Worm (Caenorhabditis elegans) whole organism, mixed stage, embryonic: Measurements from ENCODE around the gene C36C9.11.

Source experiments
- M03D4.4 ChIP-seq: sonication (generic microtip); optimal IDR thresholded peaks from 2 replicates; lab custom pipeline; 2017; ENCODE audit warnings: mild to moderate bottlenecking, missing genetic modification characterization, missing compliant biosample characterization
- bed-3 ChIP-seq: fragments of 200-800 bp; sonication (Bioruptor generic); optimal IDR thresholded peaks from 3 replicates; lab custom pipeline; 2018; ENCODE audit warnings: mild to moderate bottlenecking, missing genetic modification characterization, moderate library complexity, missing compliant biosample characterization
- ceh-39 ChIP-seq: fragments of 150-350 bp; optimal IDR thresholded peaks from 2 replicates; lab custom pipeline; 2014; ENCODE audit warnings: missing biosample characterization, missing genetic modification characterization
- ceh-43 ChIP-seq: fragments of 200-800 bp; sonication (Bioruptor generic); optimal IDR thresholded peaks from 2 replicates; lab custom pipeline; 2018; ENCODE audit warnings: mild to moderate bottlenecking, missing genetic modification characterization, moderate library complexity, missing compliant biosample characterization
- ceh-83 ChIP-seq: fragments of 200-800 bp; sonication (Bioruptor generic); optimal IDR thresholded peaks from 2 replicates; lab custom pipeline; 2018; ENCODE audit warnings: mild to moderate bottlenecking, missing genetic modification characterization, missing compliant biosample characterization
- drap-1 ChIP-seq: fragments of 200-800 bp; sonication (Bioruptor generic); optimal IDR thresholded peaks from 3 replicates; lab custom pipeline; 2018; ENCODE audit warnings: mild to moderate bottlenecking, missing genetic modification characterization, missing compliant biosample characterization
- elt-1 ChIP-seq: sonication (generic microtip); optimal IDR thresholded peaks from 2 replicates; lab custom pipeline; 2017; ENCODE audit warnings: missing genetic modification characterization, mild to moderate bottlenecking, missing compliant biosample characterization, antibody characterized with exemption, moderate library complexity, borderline replicate concordance; ENCODE audit not compliant: insufficient read depth
- elt-3 ChIP-seq: fragments of 150-350 bp; optimal IDR thresholded peaks from 2 replicates; lab custom pipeline; 2014; ENCODE audit warnings: missing biosample characterization, missing genetic modification characterization
- flh-1 ChIP-seq: fragments of 200-800 bp; sonication (Bioruptor generic); optimal IDR thresholded peaks from 2 replicates; lab custom pipeline; 2018; ENCODE audit warnings: mild to moderate bottlenecking, missing genetic modification characterization, moderate library complexity, missing compliant biosample characterization
- lin-13 ChIP-seq: fragments of 150-350 bp; optimal IDR thresholded peaks from 2 replicates; lab custom pipeline; 2014; ENCODE audit warnings: missing biosample characterization, missing genetic modification characterization
- lin-32 ChIP-seq: fragments of 200-800 bp; sonication (Bioruptor generic); optimal IDR thresholded peaks from 2 replicates; lab custom pipeline; 2018; ENCODE audit warnings: mild to moderate bottlenecking, missing genetic modification characterization, missing compliant biosample characterization
- lsy-2 ChIP-seq: fragments of 150-350 bp; optimal IDR thresholded peaks from 2 replicates; lab custom pipeline; 2014; ENCODE audit warnings: missing biosample characterization, missing genetic modification characterization
- mls-2 ChIP-seq: sonication (generic microtip); optimal IDR thresholded peaks from 2 replicates; lab custom pipeline; 2016; ENCODE audit warnings: mild to moderate bottlenecking, missing genetic modification characterization, moderate library complexity, missing compliant biosample characterization
- nhr-2 ChIP-seq: fragments of 150-350 bp; optimal IDR thresholded peaks from 2 replicates; lab custom pipeline; 2014; ENCODE audit warnings: missing biosample characterization, missing genetic modification characterization
- nhr-28 ChIP-seq: fragments of 150-350 bp; optimal IDR thresholded peaks from 2 replicates; lab custom pipeline; 2014; ENCODE audit warnings: missing biosample characterization, missing genetic modification characterization
- nhr-76 ChIP-seq: sonication (generic microtip); optimal IDR thresholded peaks from 2 replicates; lab custom pipeline; 2017; ENCODE audit warnings: missing biosample characterization, missing genetic modification characterization
- sptf-1 ChIP-seq: sonication (generic microtip); optimal IDR thresholded peaks from 2 replicates; lab custom pipeline; 2017; ENCODE audit warnings: mild to moderate bottlenecking, missing genetic modification characterization, moderate library complexity, missing compliant biosample characterization
- unc-39 ChIP-seq: fragments of 150-350 bp; optimal IDR thresholded peaks from 2 replicates; lab custom pipeline; 2014; ENCODE audit warnings: missing biosample characterization, missing genetic modification characterization
- unc-62 ChIP-seq: fragments of 150-350 bp; optimal IDR thresholded peaks from 2 replicates; lab custom pipeline; 2014; ENCODE audit warnings: missing biosample characterization, missing genetic modification reagents, missing genetic modification characterization
- zip-8 ChIP-seq: fragments of 150-350 bp; optimal IDR thresholded peaks from 2 replicates; lab custom pipeline; 2014; ENCODE audit warnings: missing biosample characterization, missing genetic modification characterization

The C36C9.11 gene

DNA sequence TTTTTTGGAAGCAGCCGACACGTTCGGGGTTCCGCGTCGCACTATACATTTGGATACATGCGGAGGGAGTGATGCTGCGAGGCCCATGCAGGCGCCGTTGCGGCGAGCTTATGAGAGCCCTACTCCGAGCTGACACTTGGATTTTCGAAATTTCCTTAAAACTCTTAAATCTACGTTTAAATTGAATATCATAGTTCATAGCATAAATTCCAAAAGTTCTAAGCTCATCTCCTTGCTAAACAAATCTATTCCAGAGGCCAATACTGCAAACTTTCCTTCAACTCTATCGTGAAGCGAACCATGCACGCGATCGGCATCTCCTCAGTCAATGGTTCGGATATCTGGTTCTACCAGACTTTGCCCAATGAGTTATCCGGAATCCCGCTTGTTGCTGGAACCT lies 42.4 kb downstream of the C36C9.11 start, which contains the start of gene dgn-3:
Gene dgn-3, plus strand, starts transcription at position 301 of the 400 bp plus-strand sequence.
- no peak for TF ChIP-seq flh-1 (GFP tag; lab: Kevin White, UChicago)
- TF ChIP-seq nhr-28 (tag; lab: Kevin White, UChicago) = no peak
- no peak for TF ChIP-seq bed-3
- no peak for TF ChIP-seq unc-39 (tag; lab: Kevin White, UChicago)
- no peak for TF ChIP-seq M03D4.4 (tag; lab: Kevin White, UChicago)
- no peak for TF ChIP-seq ceh-39 (tag; lab: Kevin White, UChicago)
- TF ChIP-seq lsy-2 = no peak
- TF ChIP-seq elt-3 (tag; lab: Kevin White, UChicago) = no peak
- no peak for TF ChIP-seq drap-1 (GFP tag; lab: Kevin White, UChicago)

DNA sequence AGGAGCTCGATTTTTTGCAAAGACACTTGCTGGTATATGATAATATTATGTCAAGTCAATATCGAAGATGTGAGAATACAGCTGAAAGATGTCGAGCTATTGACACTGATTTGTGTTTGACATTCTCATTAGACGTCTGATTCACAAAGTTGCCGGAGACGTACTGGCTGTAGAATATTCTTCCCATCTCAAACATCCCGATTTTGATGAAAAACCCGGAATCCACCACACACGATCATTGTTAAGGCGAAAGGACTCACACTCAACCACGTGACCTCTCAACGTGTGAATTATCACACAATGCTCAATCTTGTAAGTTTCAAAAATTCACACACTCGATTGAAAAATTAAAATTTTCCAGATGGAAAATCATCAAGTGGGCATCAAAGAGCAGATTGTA lies 48.8 kb downstream of the C36C9.11 start, which contains the start of gene F07G6.12:
Gene F07G6.12, plus strand, starts transcription at position 301 of the 400 bp plus-strand sequence.
- TF ChIP-seq nhr-76 (no peak), ceh-83 (GFP tag; lab: Kevin White, UChicago) (no peak), unc-62 (GFP tag; lab: Kevin White, UChicago) (no peak), nhr-2 (tag; lab: Kevin White, UChicago) (no peak)

DNA sequence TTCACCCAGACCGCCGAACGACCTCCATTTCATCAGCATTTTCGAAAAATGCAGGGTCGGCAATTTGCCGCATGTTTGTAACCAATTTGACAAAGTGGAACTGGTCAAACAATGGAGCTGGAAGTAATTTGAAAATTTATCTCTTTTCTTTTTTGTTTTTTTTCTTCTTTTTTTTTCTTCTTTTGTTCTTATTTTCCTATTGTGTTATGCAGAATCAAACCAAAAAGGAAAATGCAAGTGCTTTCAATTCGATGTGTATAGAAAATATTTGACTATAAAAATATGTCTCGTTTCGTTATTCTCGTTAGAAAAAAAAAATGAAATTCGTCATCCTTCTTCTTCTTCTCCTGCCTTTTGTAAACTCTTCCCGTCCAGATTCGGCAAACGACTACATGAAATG lies 50.4 kb downstream of the C36C9.11 start, which contains the start of gene F07G6.10:
Gene F07G6.10, plus strand, starts transcription at position 301 of the 400 bp plus-strand sequence.
- no peak for TF ChIP-seq sptf-1 (tag; lab: Kevin White, UChicago)
- no peak for TF ChIP-seq mls-2 (tag; lab: Kevin White, UChicago)
- no peak for TF ChIP-seq lin-13 (tag; lab: Kevin White, UChicago)
- no peak for TF ChIP-seq zip-8 (tag; lab: Kevin White, UChicago)
- no peak for TF ChIP-seq ceh-43
- TF ChIP-seq unc-39 (tag; lab: Kevin White, UChicago) = no peak
- TF ChIP-seq lin-32 = no peak
- no peak for TF ChIP-seq elt-1 (tag; lab: Kevin White, UChicago)
